Fruit fly (Drosophila melanogaster) whole organism, prepupa: ENCODE data around the gene Sec24CD.

Experiments used
- Blimp-1 ChIP-seq: fragments of 200-800 bp; sonication (Bioruptor generic); optimal IDR thresholded peaks from 3 replicates; lab custom pipeline; 2017; ENCODE audit warnings: missing biosample characterization, missing genetic modification characterization, mild to moderate bottlenecking, moderate library complexity, missing genetic modification reagents
- CG10631 ChIP-seq: fragments of 200-800 bp; sonication (Bioruptor generic); optimal IDR thresholded peaks from 2 replicates; lab custom pipeline; 2016; ENCODE audit warnings: missing biosample characterization, missing genetic modification characterization
- CG11294 ChIP-seq: fragments of 200-800 bp; sonication (Bioruptor generic); IDR thresholded peaks from 2 replicates; pipeline ENCODE4 v1.3.6; 2022; ENCODE audit warnings: missing biosample characterization, missing genetic modification characterization
- CG11762 ChIP-seq: fragments of 200-800 bp; sonication (Bioruptor generic); optimal IDR thresholded peaks from 3 replicates; lab custom pipeline; 2016; ENCODE audit warnings: missing biosample characterization, missing genetic modification characterization; ENCODE audit not compliant: insufficient read depth
- CG11902 ChIP-seq: fragments of 200-800 bp; sonication (Bioruptor generic); optimal IDR thresholded peaks from 3 replicates; lab custom pipeline; 2016; ENCODE audit warnings: missing biosample characterization, missing genetic modification characterization
- CG15336 ChIP-seq: fragments of 200-800 bp; sonication (Bioruptor generic); IDR thresholded peaks from 2 replicates; pipeline ENCODE4 v1.3.6; 2022; ENCODE audit warnings: missing biosample characterization, missing genetic modification characterization
- CG3032 ChIP-seq: fragments of 200-800 bp; optimal IDR thresholded peaks from 2 replicates; lab custom pipeline; 2019; ENCODE audit warnings: missing biosample characterization, mild to moderate bottlenecking, missing genetic modification characterization, moderate library complexity
- CG31627 ChIP-seq: fragments of 200-800 bp; sonication (Bioruptor generic); optimal IDR thresholded peaks from 3 replicates; lab custom pipeline; 2016; ENCODE audit warnings: missing biosample characterization, missing genetic modification characterization
- CG32006 ChIP-seq: fragments of 200-800 bp; sonication (Bioruptor generic); optimal IDR thresholded peaks from 3 replicates; lab custom pipeline; 2017; ENCODE audit warnings: missing biosample characterization, mild to moderate bottlenecking, missing genetic modification characterization
- CG34406 ChIP-seq: fragments of 200-800 bp; sonication (Bioruptor generic); optimal IDR thresholded peaks from 3 replicates; lab custom pipeline; 2016; ENCODE audit warnings: missing biosample characterization, missing genetic modification characterization
- CG3919 ChIP-seq: fragments of 200-800 bp; sonication (Bioruptor generic); optimal IDR thresholded peaks from 3 replicates; lab custom pipeline; 2016; ENCODE audit warnings: missing biosample characterization, missing genetic modification characterization
- CG4318 ChIP-seq: fragments of 200-800 bp; sonication (Bioruptor generic); optimal IDR thresholded peaks from 3 replicates; lab custom pipeline; 2017; ENCODE audit warnings: missing biosample characterization, mild to moderate bottlenecking, missing genetic modification characterization
- CG6163 ChIP-seq: fragments of 200-800 bp; sonication (Bioruptor generic); IDR thresholded peaks from 3 replicates; pipeline ENCODE4 v1.3.6; 2022; ENCODE audit warnings: missing biosample characterization, missing genetic modification characterization
- CG6276 ChIP-seq: fragments of 200-800 bp; sonication (Bioruptor generic); optimal IDR thresholded peaks from 2 replicates; lab custom pipeline; 2017; ENCODE audit warnings: missing biosample characterization, mild to moderate bottlenecking, missing genetic modification characterization
- CG6792 ChIP-seq: fragments of 200-800 bp; sonication (Bioruptor generic); optimal IDR thresholded peaks from 3 replicates; lab custom pipeline; 2016; ENCODE audit warnings: missing biosample characterization, missing genetic modification characterization
- CG6808 ChIP-seq: fragments of 200-800 bp; sonication (Bioruptor generic); optimal IDR thresholded peaks from 3 replicates; lab custom pipeline; 2017; ENCODE audit warnings: missing biosample characterization, missing genetic modification characterization, mild to moderate bottlenecking, moderate library complexity, missing genetic modification reagents
- CG7368 ChIP-seq: fragments of 200-800 bp; sonication (Bioruptor generic); optimal IDR thresholded peaks from 3 replicates; lab custom pipeline; 2016; ENCODE audit warnings: missing biosample characterization, missing genetic modification characterization
- CG8119 ChIP-seq: fragments of 200-800 bp; sonication (Bioruptor generic); IDR thresholded peaks from 3 replicates; pipeline ENCODE4 v1.3.6; 2022; ENCODE audit warnings: missing biosample characterization, missing genetic modification characterization
- CG8319 ChIP-seq: fragments of 200-800 bp; sonication (Bioruptor generic); optimal IDR thresholded peaks from 3 replicates; lab custom pipeline; 2016; ENCODE audit warnings: missing biosample characterization, missing genetic modification characterization
- CG9139 ChIP-seq: fragments of 200-800 bp; sonication (Bioruptor generic); optimal IDR thresholded peaks from 3 replicates; lab custom pipeline; 2017; ENCODE audit warnings: missing biosample characterization, mild to moderate bottlenecking, missing genetic modification characterization
- Eip75B ChIP-seq: fragments of 200-800 bp; sonication (Bioruptor generic); optimal IDR thresholded peaks from 3 replicates; lab custom pipeline; 2016; ENCODE audit warnings: missing biosample characterization, missing genetic modification characterization
- Eip78C ChIP-seq: fragments of 200-800 bp; sonication (Bioruptor generic); peaks from one replicate; lab custom pipeline; 2016; ENCODE audit warnings: missing biosample characterization, missing genetic modification characterization
- Eip93F ChIP-seq: fragments of 200-800 bp; sonication (Bioruptor generic); optimal IDR thresholded peaks from 2 replicates; lab custom pipeline; 2016; ENCODE audit warnings: missing biosample characterization, mild to moderate bottlenecking, missing genetic modification characterization
- Ets21C ChIP-seq: fragments of 200-800 bp; sonication (Bioruptor generic); optimal IDR thresholded peaks from 3 replicates; lab custom pipeline; 2016; ENCODE audit warnings: missing biosample characterization, missing genetic modification characterization
- Ets96B ChIP-seq: fragments of 200-800 bp; optimal IDR thresholded peaks from 2 replicates; lab custom pipeline; 2019; ENCODE audit warnings: missing biosample characterization, mild to moderate bottlenecking, missing genetic modification characterization, moderate library complexity
- Gug ChIP-seq: fragments of 200-800 bp; sonication (Bioruptor generic); IDR thresholded peaks from 2 replicates; pipeline ENCODE4 v1.3.6; 2022; ENCODE audit warnings: missing biosample characterization, missing genetic modification characterization
- Hr38 ChIP-seq: sonication (Bioruptor generic); optimal IDR thresholded peaks from 2 replicates; lab custom pipeline; 2016; ENCODE audit warnings: missing biosample characterization, missing genetic modification characterization
- Hr4 ChIP-seq: fragments of 200-800 bp; sonication (Bioruptor generic); optimal IDR thresholded peaks from 3 replicates; lab custom pipeline; 2016; ENCODE audit warnings: missing biosample characterization, missing genetic modification characterization
- Lpt ChIP-seq: fragments of 200-800 bp; sonication (Bioruptor generic); optimal IDR thresholded peaks from 3 replicates; lab custom pipeline; 2016; ENCODE audit warnings: missing biosample characterization, missing genetic modification characterization
- Met ChIP-seq: fragments of 200-800 bp; sonication (Bioruptor generic); optimal IDR thresholded peaks from 3 replicates; lab custom pipeline; 2016; ENCODE audit warnings: missing biosample characterization, missing genetic modification characterization
- OdsH ChIP-seq: fragments of 200-800 bp; sonication (Bioruptor generic); optimal IDR thresholded peaks from 3 replicates; lab custom pipeline; 2016; ENCODE audit warnings: missing biosample characterization, missing genetic modification characterization
- Smox ChIP-seq: fragments of 200-800 bp; sonication (Bioruptor generic); optimal IDR thresholded peaks from 3 replicates; lab custom pipeline; 2016; ENCODE audit warnings: missing biosample characterization, missing genetic modification characterization
- Sox102F ChIP-seq: fragments of 200-800 bp; sonication (Bioruptor generic); optimal IDR thresholded peaks from 2 replicates; lab custom pipeline; 2016; ENCODE audit warnings: missing biosample characterization, mild to moderate bottlenecking, missing genetic modification characterization
- Sox14 ChIP-seq: fragments of 200-800 bp; sonication (Bioruptor generic); optimal IDR thresholded peaks from 3 replicates; lab custom pipeline; 2016; ENCODE audit warnings: missing biosample characterization, missing genetic modification characterization
- Sox15 ChIP-seq: fragments of 200-800 bp; sonication (Bioruptor generic); optimal IDR thresholded peaks from 3 replicates; lab custom pipeline; 2016; ENCODE audit warnings: missing biosample characterization, missing genetic modification characterization
- achi ChIP-seq: fragments of 200-800 bp; sonication (Bioruptor generic); optimal IDR thresholded peaks from 3 replicates; lab custom pipeline; 2016; ENCODE audit warnings: missing biosample characterization, missing genetic modification characterization
- acj6 ChIP-seq: fragments of 200-800 bp; sonication (Bioruptor generic); optimal IDR thresholded peaks from 3 replicates; lab custom pipeline; 2016; ENCODE audit warnings: missing biosample characterization, missing genetic modification characterization
- cyc ChIP-seq: fragments of 200-800 bp; sonication (Bioruptor generic); optimal IDR thresholded peaks from 3 replicates; lab custom pipeline; 2016; ENCODE audit warnings: missing biosample characterization, missing genetic modification characterization
- dac ChIP-seq: fragments of 200-800 bp; sonication (Bioruptor generic); optimal IDR thresholded peaks from 2 replicates; lab custom pipeline; 2017; ENCODE audit warnings: missing biosample characterization, mild to moderate bottlenecking, missing genetic modification characterization
- dsx ChIP-seq: fragments of 200-800 bp; optimal IDR thresholded peaks from 3 replicates; lab custom pipeline; 2019; ENCODE audit warnings: missing biosample characterization, mild to moderate bottlenecking, missing genetic modification characterization, moderate library complexity; ENCODE audit not compliant: poor library complexity, severe bottlenecking
- eg ChIP-seq: fragments of 200-800 bp; sonication (Bioruptor generic); IDR thresholded peaks from 3 replicates; pipeline ENCODE4 v1.3.6; 2022; ENCODE audit warnings: missing biosample characterization, missing genetic modification characterization
- esn ChIP-seq: fragments of 200-800 bp; sonication (Bioruptor generic); optimal IDR thresholded peaks from 2 replicates; lab custom pipeline; 2016; ENCODE audit warnings: missing biosample characterization, mild to moderate bottlenecking, missing genetic modification characterization, moderate library complexity
- fd59A ChIP-seq: fragments of 200-800 bp; sonication (Bioruptor generic); optimal IDR thresholded peaks from 2 replicates; lab custom pipeline; 2017; ENCODE audit warnings: missing biosample characterization, mild to moderate bottlenecking, missing genetic modification characterization, missing genetic modification reagents
- fd85E ChIP-seq: fragments of 200-800 bp; sonication (Bioruptor generic); optimal IDR thresholded peaks from 3 replicates; lab custom pipeline; 2016; ENCODE audit warnings: missing biosample characterization, missing genetic modification characterization
- fkh ChIP-seq: fragments of 200-800 bp; sonication (Bioruptor generic); optimal IDR thresholded peaks from 3 replicates; lab custom pipeline; 2017; ENCODE audit warnings: missing biosample characterization, mild to moderate bottlenecking, missing genetic modification characterization, moderate library complexity
- net ChIP-seq: fragments of 200-800 bp; sonication (Bioruptor generic); optimal IDR thresholded peaks from 3 replicates; lab custom pipeline; 2016; ENCODE audit warnings: missing biosample characterization, missing genetic modification characterization
- pdm3 ChIP-seq: fragments of 200-800 bp; sonication (Bioruptor generic); optimal IDR thresholded peaks from 3 replicates; lab custom pipeline; 2016; ENCODE audit warnings: missing biosample characterization, missing genetic modification characterization
- salr ChIP-seq, 2 experiments: fragments of 200-800 bp; sonication (Bioruptor generic); optimal IDR thresholded peaks; 3 replicates each; lab custom pipeline; 2016 to 2018; ENCODE audit warnings: missing biosample characterization in 2 of 2, missing genetic modification characterization in 2 of 2, mild to moderate bottlenecking in 1 of 2
- spab ChIP-seq: fragments of 200-800 bp; sonication (Bioruptor generic); optimal IDR thresholded peaks from 2 replicates; lab custom pipeline; 2017; ENCODE audit warnings: missing biosample characterization, mild to moderate bottlenecking, missing genetic modification characterization, missing genetic modification reagents
- ss ChIP-seq, 2 experiments: fragments of 200-800 bp; sonication (Bioruptor generic); optimal IDR thresholded peaks; 2 replicates in 1 of 2; 3 replicates in 1 of 2; lab custom pipeline; 2017 to 2018; ENCODE audit warnings: mild to moderate bottlenecking in 2 of 2, missing biosample characterization in 2 of 2, missing genetic modification characterization in 2 of 2, moderate library complexity in 1 of 2
- svp ChIP-seq: fragments of 200-800 bp; sonication (Bioruptor generic); peaks from one replicate; lab custom pipeline; 2016; ENCODE audit warnings: missing biosample characterization, missing genetic modification characterization
- topi ChIP-seq: fragments of 200-800 bp; sonication (Bioruptor generic); optimal IDR thresholded peaks from 3 replicates; lab custom pipeline; 2016; ENCODE audit warnings: missing biosample characterization, missing genetic modification characterization

Gene Sec24CD

dm6 chr2L:2221649-2222150 lies 14.9 kb downstream of the Sec24CD start:
- TF ChIP-seq net (GFP tag; lab: Kevin White, UChicago) = peak; percentile 99
- TF ChIP-seq CG8319 (GFP tag; lab: Kevin White, UChicago) = peak; percentile 98
- peak; percentile 99 for TF ChIP-seq Met (GFP tag; lab: Kevin White, UChicago)
- peak; percentile 99 for TF ChIP-seq CG32006 (GFP tag; lab: Kevin White, UChicago)
- peak; percentile 99 for TF ChIP-seq Eip75B (GFP tag; lab: Kevin White, UChicago)
- TF ChIP-seq CG8119 = peak; percentile 100
- TF ChIP-seq CG6808 (GFP tag; lab: Kevin White, UChicago) = peak; percentile 98
- peak; percentile 96 for TF ChIP-seq CG4318 (GFP tag; lab: Kevin White, UChicago)
- peak; percentile 98 to 99 for TF ChIP-seq salr (GFP tag; optimal IDR thresholded peaks at IDR 0.05; lab: Kevin White, UChicago)
- peak; percentile 99 for TF ChIP-seq CG34406 (GFP tag; lab: Kevin White, UChicago)
- peak; percentile 95 for TF ChIP-seq Sox15 (GFP tag; lab: Kevin White, UChicago)
- peak; percentile 99 for TF ChIP-seq Gug (GFP tag; lab: Robert Waterston, UW)
- TF ChIP-seq dsx (GFP tag; lab: Kevin White, UChicago) = peak; percentile 98
- peak; percentile 97 for TF ChIP-seq Smox (GFP tag; lab: Kevin White, UChicago)
- TF ChIP-seq fkh = peak; percentile 94
- peak; percentile 97 for TF ChIP-seq CG9139 (GFP tag; lab: Kevin White, UChicago)
- TF ChIP-seq CG11902 = peak; percentile 95
- TF ChIP-seq eg (GFP tag; lab: Robert Waterston, UW) = peak; percentile 100
- TF ChIP-seq pdm3 (GFP tag; lab: Kevin White, UChicago) = peak; percentile 99
- TF ChIP-seq CG6792 (GFP tag; lab: Kevin White, UChicago) = peak; percentile 99
- TF ChIP-seq Eip78C (GFP tag; lab: Kevin White, UChicago) = peak; percentile 100
- peak; percentile 95 for TF ChIP-seq Ets21C (GFP tag; lab: Kevin White, UChicago)
- peak; percentile 96 for TF ChIP-seq dac
- TF ChIP-seq CG6163 (GFP tag; lab: Robert Waterston, UW) = peak; percentile 100
- TF ChIP-seq CG3032 (tag; lab: Kevin White, UChicago) = peak; percentile 98
- peak; percentile 99 for TF ChIP-seq CG10631 (GFP tag; lab: Kevin White, UChicago)
- TF ChIP-seq topi (GFP tag; lab: Kevin White, UChicago) = peak; percentile 98
- TF ChIP-seq spab (GFP tag; lab: Kevin White, UChicago) = peak; percentile 99
- peak; percentile 99 for TF ChIP-seq OdsH
- peak; percentile 99 for TF ChIP-seq Sox14 (GFP tag; lab: Kevin White, UChicago)
- peak; percentile 97 for TF ChIP-seq cyc
- peak; percentile 95 for TF ChIP-seq Eip93F (GFP tag; lab: Kevin White, UChicago)
- TF ChIP-seq CG15336 (GFP tag; lab: Robert Waterston, UW) = peak; percentile 100
- TF ChIP-seq Blimp-1 = peak; percentile 87
- TF ChIP-seq Sox102F (GFP tag; lab: Kevin White, UChicago) = peak; percentile 99
- peak; percentile 98 for TF ChIP-seq acj6 (GFP tag; lab: Kevin White, UChicago)
- TF ChIP-seq CG31627 = peak; percentile 97
- peak; percentile 94 for TF ChIP-seq fd85E (GFP tag; lab: Kevin White, UChicago)
- TF ChIP-seq CG6276 = peak; percentile 97
- TF ChIP-seq CG7368 (GFP tag; lab: Kevin White, UChicago) = peak; percentile 98
- TF ChIP-seq ss (GFP tag; optimal IDR thresholded peaks at IDR 0.05; lab: Kevin White, UChicago) = peak; percentile 97 to 99
- peak; percentile 99 for TF ChIP-seq fd59A (GFP tag; lab: Kevin White, UChicago)
- peak; percentile 99 for TF ChIP-seq CG11294 (GFP tag; lab: Robert Waterston, UW)
- peak; percentile 98 for TF ChIP-seq achi (GFP tag; lab: Kevin White, UChicago)
- peak; percentile 98 for TF ChIP-seq Ets96B (tag; lab: Kevin White, UChicago)
- TF ChIP-seq Lpt (GFP tag; lab: Kevin White, UChicago) = peak; percentile 98
- TF ChIP-seq Hr38 = peak; percentile 85
- TF ChIP-seq CG3919 (GFP tag; lab: Kevin White, UChicago) = peak; percentile 99
- peak; percentile 98 for TF ChIP-seq svp (GFP tag; lab: Kevin White, UChicago)
- TF ChIP-seq Hr4 = peak; percentile 100
- TF ChIP-seq esn = peak; percentile 99
- TF ChIP-seq CG11762 (GFP tag; lab: Kevin White, UChicago) = peak; percentile 97
